Worm (Caenorhabditis elegans) whole organism, young adult: ENCODE measurements around the gene ZK1320.7.

Experiments
- aptf-2 ChIP-seq: fragments of 200-800 bp; sonication (Bioruptor generic); conservative IDR thresholded peaks from 2 replicates; pipeline ENCODE4 v1.3.6; 2022; ENCODE audit warnings: missing genetic modification reagents, missing genetic modification characterization, missing compliant biosample characterization
- nhr-90 ChIP-seq: sonication (generic microtip); optimal IDR thresholded peaks from 2 replicates; lab custom pipeline; 2016; ENCODE audit warnings: missing genotype, mild to moderate bottlenecking, missing genetic modification characterization, missing compliant biosample characterization

DNA sequence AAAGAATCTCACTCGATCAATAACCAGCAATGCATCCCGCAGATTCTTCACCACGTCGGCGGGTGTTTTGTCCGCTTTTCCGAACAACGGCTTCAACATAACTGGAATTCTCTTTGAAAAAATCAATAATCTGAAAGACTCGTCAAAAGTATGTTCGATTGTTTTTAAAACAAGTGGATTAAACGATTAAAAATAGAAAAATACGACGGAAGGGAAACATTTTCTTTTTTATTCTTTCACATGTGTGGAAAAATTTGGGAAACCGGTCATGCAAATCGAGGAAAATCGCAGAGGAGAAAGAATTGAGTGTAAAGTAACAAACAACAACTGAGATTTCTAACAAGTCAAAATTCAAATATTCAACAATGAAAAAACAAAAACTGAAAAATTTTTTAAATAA lies 32.2 kb downstream of the ZK1320.7 start, which contains the start of gene mop-25.2:
- no peak for TF ChIP-seq nhr-90 (tag; lab: Kevin White, UChicago)
- no peak for TF ChIP-seq aptf-2 (GFP tag; lab: Robert Waterston, UW)
